Fruit fly (Drosophila melanogaster) whole organism, wandering third instar larva: ENCODE measurements around the gene Tasp1.

Source experiments
- Abd-B ChIP-seq: fragments of >200 bp; optimal IDR thresholded peaks from 2 replicates; lab custom pipeline; 2017; ENCODE audit warnings: missing biosample characterization, missing genetic modification characterization
- Dfd ChIP-seq: fragments of >200 bp; optimal IDR thresholded peaks from 2 replicates; lab custom pipeline; 2017; ENCODE audit warnings: missing biosample characterization, missing genetic modification characterization
- Dif ChIP-seq: fragments of 200-275, 200-300 bp; sonication (Bioruptor generic); optimal IDR thresholded peaks from 2 replicates; lab custom pipeline; 2018; ENCODE audit warnings: missing biosample characterization, missing genetic modification characterization; ENCODE audit not compliant: partially characterized antibody
- Hnf4 ChIP-seq: fragments of 200-800 bp; sonication (Bioruptor generic); optimal IDR thresholded peaks from 2 replicates; lab custom pipeline; 2016; ENCODE audit warnings: missing biosample characterization, mild to moderate bottlenecking, missing genetic modification characterization
- Hr83 ChIP-seq: fragments of 200-300 bp; sonication (Bioruptor generic); optimal IDR thresholded peaks from 2 replicates; lab custom pipeline; 2016; ENCODE audit warnings: missing biosample characterization, mild to moderate bottlenecking, missing genetic modification characterization, moderate library complexity; ENCODE audit not compliant: poor library complexity, severe bottlenecking
- OdsH ChIP-seq: fragments of 200-800 bp; sonication (Bioruptor generic); optimal IDR thresholded peaks from 2 replicates; lab custom pipeline; 2016; ENCODE audit warnings: missing biosample characterization, mild to moderate bottlenecking, missing genetic modification characterization
- foxo ChIP-seq, 2 experiments: fragments of 200-800 bp; sonication (Bioruptor generic); optimal IDR thresholded peaks; 2 replicates in 1 of 2; 3 replicates in 1 of 2; lab custom pipeline; 2016 to 2017; ENCODE audit warnings: missing biosample characterization in 2 of 2, missing genetic modification characterization in 2 of 2
- fru ChIP-seq: fragments of 200-800 bp; sonication (Bioruptor generic); optimal IDR thresholded peaks from 3 replicates; lab custom pipeline; 2016; ENCODE audit warnings: missing biosample characterization, mild to moderate bottlenecking, missing genetic modification characterization
- h ChIP-seq: fragments of 200-800 bp; sonication (Bioruptor generic); optimal IDR thresholded peaks from 3 replicates; lab custom pipeline; 2016; ENCODE audit warnings: missing biosample characterization, mild to moderate bottlenecking, missing genetic modification characterization

- TF ChIP-seq foxo (GFP tag; optimal IDR thresholded peaks at IDR 0.05; lab: Kevin White, UChicago) (no peak), h (GFP tag; lab: Kevin White, UChicago) (no peak), Hnf4 (GFP tag; lab: Kevin White, UChicago) (no peak), Abd-B (GFP tag; lab: Kevin White, UChicago) (no peak), Dif (GFP tag; lab: Kevin White, UChicago) (no peak), fru (GFP tag; lab: Kevin White, UChicago) (peak; percentile 63), Dfd (no peak), Hr83 (GFP tag; lab: Kevin White, UChicago) (no peak), OdsH (no peak)
These were observed 3.0 kb upstream of the Tasp1 start, which contains the start of the genes CG5235 and ClC-c for dm6 chr3L:16090330-16090803.
